Worm (Caenorhabditis elegans) whole organism, midembryonic: ENCODE results near the gene str-38.

Source experiments
- T22C8.4 ChIP-seq: fragments of 200-800 bp; sonication (Bioruptor generic); IDR thresholded peaks from 2 replicates; pipeline ENCODE4 v1.3.6; 2022; ENCODE audit warnings: missing genetic modification characterization, missing compliant biosample characterization
- cog-1 ChIP-seq: sonication (generic microtip); optimal IDR thresholded peaks from 2 replicates; lab custom pipeline; 2016; ENCODE audit warnings: missing genetic modification characterization, missing compliant biosample characterization
- flt-1 ChIP-seq: fragments of 200-800 bp; sonication (Bioruptor generic); IDR thresholded peaks from 2 replicates; pipeline ENCODE4 v1.3.6; 2022; ENCODE audit warnings: missing genetic modification characterization, missing compliant biosample characterization
- ref-1 ChIP-seq: fragments of 200-800 bp; sonication (Bioruptor generic); conservative IDR thresholded peaks from 2 replicates; pipeline ENCODE4 v1.3.6; 2022; ENCODE audit warnings: missing genetic modification reagents, missing genetic modification characterization, missing compliant biosample characterization
- tab-1 ChIP-seq: fragments of 200-800 bp; sonication (Bioruptor generic); IDR thresholded peaks from 2 replicates; pipeline ENCODE4 v1.3.6; 2022; ENCODE audit warnings: missing genetic modification characterization, missing compliant biosample characterization
- ztf-23 ChIP-seq: fragments of 200-800 bp; sonication (Bioruptor generic); IDR thresholded peaks from 2 replicates; pipeline ENCODE4 v1.3.6; 2022; ENCODE audit warnings: missing genetic modification reagents, missing genetic modification characterization, missing compliant biosample characterization
- ztf-29 ChIP-seq: fragments of 200-800 bp; sonication (Bioruptor generic); IDR thresholded peaks from 2 replicates; pipeline ENCODE4 v1.3.6; 2022; ENCODE audit warnings: missing genetic modification reagents, missing genetic modification characterization, missing compliant biosample characterization

- TF ChIP-seq flt-1 (GFP tag; lab: Robert Waterston, UW), result no peak
- no peak for TF ChIP-seq ztf-23 (GFP tag; lab: Robert Waterston, UW)
- no peak for TF ChIP-seq ztf-29
- no peak for TF ChIP-seq cog-1
- no peak for TF ChIP-seq ref-1 (GFP tag; lab: Robert Waterston, UW)
- TF ChIP-seq tab-1, result no peak
- no peak for TF ChIP-seq T22C8.4 (GFP tag; lab: Robert Waterston, UW)
Observed at ce11 chrV:15726610-15727009, 5.5 kb downstream of the str-38 start, which contains the start of the genes irld-57 and sfxn-1.3.
